Fruit fly (Drosophila melanogaster) whole organism, embryonic: ENCODE measurements around the gene DCTN5-p25.

Experiments
- CG10267 ChIP-seq: fragments of 200-800 bp; sonication (Bioruptor generic); optimal IDR thresholded peaks from 2 replicates; lab custom pipeline; 2018; ENCODE audit warnings: missing biosample characterization, mild to moderate bottlenecking, missing genetic modification characterization, moderate library complexity
- CG10979 ChIP-seq: fragments of 200-800 bp; sonication (Bioruptor generic); optimal IDR thresholded peaks from 2 replicates; lab custom pipeline; 2018; ENCODE audit warnings: missing biosample characterization, mild to moderate bottlenecking, missing genetic modification characterization, moderate library complexity
- CG11695 ChIP-seq: fragments of 200-800 bp; sonication (Bioruptor generic); IDR thresholded peaks from 3 replicates; pipeline ENCODE4 v1.3.6; 2022; ENCODE audit warnings: missing biosample characterization, missing genetic modification characterization
- CG12659 ChIP-seq: fragments of 200-800 bp; sonication (Bioruptor generic); optimal IDR thresholded peaks from 3 replicates; lab custom pipeline; 2017; ENCODE audit warnings: mild to moderate bottlenecking, missing biosample characterization, missing genetic modification reagents, missing genetic modification characterization
- CG13775 ChIP-seq: fragments of 200-800 bp; sonication (Bioruptor generic); optimal IDR thresholded peaks from 3 replicates; lab custom pipeline; 2017; ENCODE audit warnings: missing biosample characterization, mild to moderate bottlenecking, missing genetic modification characterization
- CG14667 ChIP-seq: fragments of 200-800 bp; sonication (Bioruptor generic); IDR thresholded peaks from 2 replicates; pipeline ENCODE4 v1.3.6; 2022; ENCODE audit warnings: missing biosample characterization, missing genetic modification characterization
- CG16813 ChIP-seq: fragments of 200-800 bp; sonication (Bioruptor generic); IDR thresholded peaks from 3 replicates; pipeline ENCODE4 v1.3.6; 2022; ENCODE audit warnings: missing biosample characterization, missing genetic modification characterization; ENCODE audit not compliant: partially characterized antibody
- CG17612 ChIP-seq: fragments of 200-800 bp; sonication (Bioruptor generic); IDR thresholded peaks from 2 replicates; pipeline ENCODE4 v1.3.6; 2022; ENCODE audit warnings: missing biosample characterization, missing genetic modification characterization
- CG18476 ChIP-seq: fragments of 200-800 bp; sonication (Bioruptor generic); optimal IDR thresholded peaks from 2 replicates; lab custom pipeline; 2016; ENCODE audit warnings: missing biosample characterization, mild to moderate bottlenecking, missing genetic modification characterization
- CG18764 ChIP-seq: fragments of 200-800 bp; sonication (Bioruptor generic); optimal IDR thresholded peaks from 3 replicates; lab custom pipeline; 2016; ENCODE audit warnings: missing biosample characterization, missing genetic modification characterization
- CG30403 ChIP-seq: fragments of 200-800 bp; sonication (Bioruptor generic); optimal IDR thresholded peaks from 3 replicates; lab custom pipeline; 2016; ENCODE audit warnings: missing biosample characterization, missing genetic modification characterization
- CG32767 ChIP-seq: fragments of 200-800 bp; sonication (Bioruptor generic); IDR thresholded peaks from 2 replicates; pipeline ENCODE4 v1.3.6; 2022; ENCODE audit warnings: missing biosample characterization, missing genetic modification characterization
- CG3281 ChIP-seq: fragments of 200-800 bp; sonication (Bioruptor generic); optimal IDR thresholded peaks from 3 replicates; lab custom pipeline; 2017; ENCODE audit warnings: missing biosample characterization, mild to moderate bottlenecking, missing genetic modification characterization
- CG42726 ChIP-seq: fragments of 200-800 bp; sonication (Bioruptor generic); IDR thresholded peaks from 2 replicates; pipeline ENCODE4 v1.3.6; 2022; ENCODE audit warnings: missing biosample characterization, missing genetic modification characterization; ENCODE audit not compliant: partially characterized antibody
- CG5245 ChIP-seq: fragments of 200-800 bp; sonication (Bioruptor generic); optimal IDR thresholded peaks from 3 replicates; lab custom pipeline; 2016; ENCODE audit warnings: missing biosample characterization, missing genetic modification characterization
- CG6765 ChIP-seq: fragments of 200-800 bp; sonication (Bioruptor generic); optimal IDR thresholded peaks from 3 replicates; lab custom pipeline; 2017; ENCODE audit warnings: missing biosample characterization, mild to moderate bottlenecking, missing genetic modification characterization
- CG7745 ChIP-seq: fragments of 200-800 bp; sonication (Bioruptor generic); optimal IDR thresholded peaks from 2 replicates; lab custom pipeline; 2018; ENCODE audit warnings: missing biosample characterization, mild to moderate bottlenecking, missing genetic modification characterization, moderate library complexity
- CG9932 ChIP-seq: fragments of 200-800 bp; sonication (Bioruptor generic); IDR thresholded peaks from 2 replicates; pipeline ENCODE4 v1.3.6; 2022; ENCODE audit warnings: missing biosample characterization, missing genetic modification characterization
- MTF-1 ChIP-seq: fragments of 200-800 bp; sonication (Bioruptor generic); optimal IDR thresholded peaks from 2 replicates; lab custom pipeline; 2018; ENCODE audit warnings: missing biosample characterization, mild to moderate bottlenecking, missing genetic modification characterization, borderline replicate concordance
- Med ChIP-seq: fragments of 200-800 bp; sonication (Bioruptor generic); peaks from one replicate; lab custom pipeline; 2016; ENCODE audit warnings: missing biosample characterization, missing genetic modification characterization, mild to moderate bottlenecking, inconsistent platforms, moderate library complexity
- NK7.1 ChIP-seq: fragments of 200-800 bp; sonication (Bioruptor generic); optimal IDR thresholded peaks from 3 replicates; lab custom pipeline; 2016; ENCODE audit warnings: missing biosample characterization, missing genetic modification characterization
- Neu2 ChIP-seq: fragments of 200-800 bp; sonication (Bioruptor generic); optimal IDR thresholded peaks from 3 replicates; lab custom pipeline; 2016; ENCODE audit warnings: missing biosample characterization, missing genetic modification characterization, borderline replicate concordance
- Ravus ChIP-seq: fragments of 200-800 bp; sonication (Bioruptor generic); IDR thresholded peaks from 2 replicates; pipeline ENCODE4 v1.3.6; 2022; ENCODE audit warnings: missing biosample characterization, missing genetic modification characterization
- Rfx ChIP-seq: fragments of 200-800 bp; sonication (Bioruptor generic); IDR thresholded peaks from 2 replicates; pipeline ENCODE4 v1.3.6; 2022; ENCODE audit warnings: missing biosample characterization, missing genetic modification characterization
- Scr ChIP-seq: fragments of 200-800 bp; sonication (Bioruptor generic); IDR thresholded peaks from 2 replicates; pipeline ENCODE4 v1.3.6; 2022; ENCODE audit warnings: missing biosample characterization, missing genetic modification characterization; ENCODE audit not compliant: partially characterized antibody
- Ssrp ChIP-seq: fragments of 200-800 bp; sonication (Bioruptor generic); optimal IDR thresholded peaks from 2 replicates; lab custom pipeline; 2018; ENCODE audit warnings: missing biosample characterization, mild to moderate bottlenecking, missing genetic modification characterization, moderate library complexity
- Trl ChIP-seq, 3 experiments: fragments of >200 bp in 2 of 3; fragments of 200-800 bp in 1 of 3; sonication (Bioruptor generic) in 1 of 3; optimal IDR thresholded peaks; 2 replicates in 1 of 3; 3 replicates in 2 of 3; lab custom pipeline; 2016 to 2017; ENCODE audit warnings: missing biosample characterization in 1 of 3, missing genetic modification characterization in 1 of 3
- btn ChIP-seq: fragments of 200-800 bp; sonication (Bioruptor generic); optimal IDR thresholded peaks from 2 replicates; lab custom pipeline; 2016; ENCODE audit warnings: missing biosample characterization, missing genetic modification characterization
- cas ChIP-seq: fragments of 200-800 bp; sonication (Bioruptor generic); IDR thresholded peaks from 2 replicates; pipeline ENCODE4 v1.3.6; 2022; ENCODE audit warnings: missing biosample characterization, missing genetic modification characterization
- chm ChIP-seq: fragments of 200-800 bp; sonication (Bioruptor generic); IDR thresholded peaks from 2 replicates; pipeline ENCODE4 v1.3.6; 2022; ENCODE audit warnings: missing biosample characterization, missing genetic modification characterization
- ci ChIP-seq: fragments of 200-800 bp; sonication (Bioruptor generic); IDR thresholded peaks from 3 replicates; pipeline ENCODE4 v1.3.6; 2022; ENCODE audit warnings: missing biosample characterization, missing genetic modification characterization
- dm ChIP-seq: fragments of 200-800 bp; sonication (Bioruptor generic); optimal IDR thresholded peaks from 3 replicates; lab custom pipeline; 2016; ENCODE audit warnings: missing biosample characterization, missing genetic modification characterization
- emc ChIP-seq: fragments of 200-800 bp; sonication (Bioruptor generic); optimal IDR thresholded peaks from 2 replicates; lab custom pipeline; 2016; ENCODE audit warnings: missing biosample characterization, missing genetic modification characterization
- ftz-f1 ChIP-seq: fragments of 200-800 bp; sonication (Bioruptor generic); optimal IDR thresholded peaks from 2 replicates; lab custom pipeline; 2016; ENCODE audit warnings: missing biosample characterization, missing genetic modification characterization
- fu2 ChIP-seq: fragments of 200-800 bp; sonication (Bioruptor generic); optimal IDR thresholded peaks from 2 replicates; lab custom pipeline; 2016; ENCODE audit warnings: missing biosample characterization, missing genetic modification characterization
- hkb ChIP-seq, 2 experiments: fragments of 200-800 bp in 1 of 2; fragments of >200 bp in 1 of 2; sonication (Bioruptor generic) in 1 of 2; IDR thresholded peaks in 1 of 2; optimal IDR thresholded peaks in 1 of 2; 2 replicates each; pipeline versions ENCODE4 v1.3.6 to Lab custom; 2017 to 2022; ENCODE audit warnings: missing biosample characterization in 1 of 2, missing genetic modification characterization in 1 of 2
- jumu ChIP-seq: fragments of 200-800 bp; sonication (Bioruptor generic); optimal IDR thresholded peaks from 3 replicates; lab custom pipeline; 2016; ENCODE audit warnings: missing biosample characterization, missing genetic modification characterization
- lbe ChIP-seq: fragments of 200-800 bp; sonication (Bioruptor generic); optimal IDR thresholded peaks from 2 replicates; lab custom pipeline; 2016; ENCODE audit warnings: missing biosample characterization, mild to moderate bottlenecking, missing genetic modification characterization
- mam ChIP-seq: fragments of 200-800 bp; sonication (Bioruptor generic); optimal IDR thresholded peaks from 3 replicates; lab custom pipeline; 2016; ENCODE audit warnings: missing biosample characterization, missing genetic modification characterization
- nau ChIP-seq: fragments of 200-800 bp; sonication (Bioruptor generic); optimal IDR thresholded peaks from 3 replicates; lab custom pipeline; 2017; ENCODE audit warnings: missing biosample characterization, mild to moderate bottlenecking, missing genetic modification characterization, missing genetic modification reagents
- nerfin-1 ChIP-seq: fragments of 200-800 bp; sonication (Bioruptor generic); optimal IDR thresholded peaks from 3 replicates; lab custom pipeline; 2019; ENCODE audit warnings: missing biosample characterization, mild to moderate bottlenecking, missing genetic modification characterization, moderate library complexity
- nerfin-2 ChIP-seq: fragments of 200-800 bp; sonication (Bioruptor generic); IDR thresholded peaks from 2 replicates; pipeline ENCODE4 v1.3.6; 2022; ENCODE audit warnings: missing biosample characterization, missing genetic modification characterization; ENCODE audit not compliant: partially characterized antibody
- p53 ChIP-seq: fragments of 200-800 bp; sonication (Bioruptor generic); optimal IDR thresholded peaks from 2 replicates; lab custom pipeline; 2016; ENCODE audit warnings: missing biosample characterization, missing genetic modification characterization
- ranshi ChIP-seq: fragments of 200-800 bp; sonication (Bioruptor generic); IDR thresholded peaks from 2 replicates; pipeline ENCODE4 v1.3.6; 2022; ENCODE audit warnings: missing biosample characterization, missing genetic modification characterization
- sd ChIP-seq: fragments of 200-800 bp; sonication (Bioruptor generic); optimal IDR thresholded peaks from 3 replicates; lab custom pipeline; 2018; ENCODE audit warnings: missing biosample characterization, mild to moderate bottlenecking, missing genetic modification characterization, moderate library complexity
- sug ChIP-seq: fragments of 200-800 bp; optimal IDR thresholded peaks from 2 replicates; lab custom pipeline; 2019; ENCODE audit warnings: missing biosample characterization, mild to moderate bottlenecking, missing genetic modification characterization, moderate library complexity
- toy ChIP-seq: fragments of 200-800 bp; sonication (Bioruptor generic); IDR thresholded peaks from 2 replicates; pipeline ENCODE4 v1.3.6; 2022; ENCODE audit warnings: missing biosample characterization, missing genetic modification characterization
- ttk ChIP-seq: fragments of 200-800 bp; sonication (Bioruptor generic); IDR thresholded peaks from 2 replicates; pipeline ENCODE4 v2.1.2; 2022; ENCODE audit warnings: missing biosample characterization, missing genetic modification characterization
- zfh1 ChIP-seq: fragments of 200-800 bp; sonication (Bioruptor generic); IDR thresholded peaks from 3 replicates; pipeline ENCODE4 v1.3.6; 2022; ENCODE audit warnings: missing biosample characterization, missing genetic modification characterization

DCTN5-p25 gene

dm6 chr2L:15009703-15010102, 4.2 kb downstream of the DCTN5-p25 start, which contains the start of the genes THG and Rnmt:
Gene THG, minus strand, starts transcription at chr2L:15009724.
Gene Rnmt, plus strand, starts transcription at chr2L:15009939.
- TF ChIP-seq Rfx (peak; percentile 91), ranshi (peak; percentile 75; the same call in 1 of the 2 replicates), p53 (GFP tag; lab: Kevin White, UChicago) (peak; percentile 33), CG6765 (GFP tag; lab: Kevin White, UChicago) (no peak), CG18476 (GFP tag; lab: Kevin White, UChicago) (peak; percentile 62), nau (GFP tag; lab: Kevin White, UChicago) (peak; percentile 55), CG11695 (GFP tag; lab: Robert Waterston, UW) (peak; percentile 69; the same call in 2 of the 3 replicates), hkb (optimal IDR thresholded peaks at IDR 0.05; lab: Kevin White, UChicago) (no peak), hkb (GFP tag; IDR thresholded peaks at IDR 0.05; lab: Robert Waterston, UW) (peak; percentile 69), CG14667 (GFP tag; lab: Robert Waterston, UW) (peak; percentile 76), mam (peak; percentile 74), ci (GFP tag; lab: Robert Waterston, UW) (peak; percentile 91), NK7.1 (peak; percentile 0), toy (GFP tag; lab: Robert Waterston, UW) (0 out of 2 replicates have a peak, but pooled peaks have one; percentile 28), CG42726 (GFP tag; lab: Robert Waterston, UW) (peak; percentile 46; the same call in 1 of the 2 replicates), Ravus (GFP tag; lab: Robert Waterston, UW) (peak; percentile 28; the same call in 1 of the 2 replicates), chm (GFP tag; lab: Robert Waterston, UW) (peak; percentile 65; the same call in 1 of the 2 replicates), CG7745 (no peak), CG18764 (peak; percentile 71), emc (GFP tag; lab: Kevin White, UChicago) (no peak), dm (GFP tag; lab: Kevin White, UChicago) (peak; percentile 32), lbe (GFP tag; lab: Kevin White, UChicago) (peak; percentile 81), ttk (GFP tag; lab: Robert Waterston, UW) (peak; percentile 86), zfh1 (peak; percentile 90), Trl (optimal IDR thresholded peaks at IDR 0.05; lab: Kevin White, UChicago) (no peak), Trl (GFP tag; optimal IDR thresholded peaks at IDR 0.05; lab: Kevin White, UChicago) (peak; percentile 69), CG12659 (GFP tag; lab: Kevin White, UChicago) (peak; percentile 87), Scr (GFP tag; lab: Robert Waterston, UW) (peak; percentile 92), sug (tag; lab: Kevin White, UChicago) (peak; percentile 83), CG13775 (peak; percentile 84), MTF-1 (GFP tag; lab: Kevin White, UChicago) (no peak), Ssrp (tag; lab: Kevin White, UChicago) (peak; percentile 76), jumu (GFP tag; lab: Kevin White, UChicago) (peak; percentile 58), nerfin-1 (tag; lab: Kevin White, UChicago) (peak; percentile 55), CG16813 (GFP tag; lab: Robert Waterston, UW) (peak; percentile 86), ftz-f1 (GFP tag; lab: Kevin White, UChicago) (peak; percentile 26), cas (GFP tag; lab: Robert Waterston, UW) (peak; percentile 80), CG5245 (GFP tag; lab: Kevin White, UChicago) (peak; percentile 59), Neu2 (GFP tag; lab: Kevin White, UChicago) (no peak), CG30403 (GFP tag; lab: Kevin White, UChicago) (peak; percentile 93), nerfin-2 (GFP tag; lab: Robert Waterston, UW) (peak; percentile 74), Med (GFP tag; lab: Kevin White, UChicago) (peak; percentile 95), CG9932 (GFP tag; lab: Robert Waterston, UW) (peak; percentile 94), CG32767 (GFP tag; lab: Robert Waterston, UW) (peak; percentile 65; the same call in 1 of the 2 replicates), CG10267 (tag; lab: Kevin White, UChicago) (peak; percentile 84), fu2 (GFP tag; lab: Kevin White, UChicago) (peak; percentile 5), CG17612 (no peak), sd (tag; lab: Kevin White, UChicago) (peak; percentile 50), btn (GFP tag; lab: Kevin White, UChicago) (no peak), CG10979 (tag; lab: Kevin White, UChicago) (peak; percentile 77), CG3281 (GFP tag; lab: Kevin White, UChicago) (peak; percentile 74)
